Worm (Caenorhabditis elegans) whole organism, L2 larva: Measurements from ENCODE around the gene fbxb-39.
"Not testable (repeated sequence)": the region's sequence is repeated elsewhere in the genome, so short reads cannot be mapped to it uniquely, and the experiment has no call there.

Source experiments
- F13H6.1 ChIP-seq: sonication (generic microtip); optimal IDR thresholded peaks from 2 replicates; lab custom pipeline; 2016; ENCODE audit warnings: missing genetic modification characterization, missing compliant biosample characterization
- Y55F3AM.14 ChIP-seq: fragments of 200-800 bp; sonication (Bioruptor generic); optimal IDR thresholded peaks from 2 replicates; lab custom pipeline; 2018; ENCODE audit warnings: mild to moderate bottlenecking, missing genetic modification characterization, missing compliant biosample characterization
- ceh-82 ChIP-seq: fragments of 150-350 bp; optimal IDR thresholded peaks from 2 replicates; lab custom pipeline; 2014; ENCODE audit warnings: missing biosample characterization, missing genetic modification characterization
- dmd-4 ChIP-seq: sonication (generic microtip); optimal IDR thresholded peaks from 2 replicates; lab custom pipeline; 2017; ENCODE audit warnings: missing biosample characterization, missing genetic modification characterization
- egl-27 ChIP-seq: sonication (generic microtip); optimal IDR thresholded peaks from 3 replicates; lab custom pipeline; 2017; ENCODE audit warnings: missing biosample characterization, missing genetic modification reagents, missing genetic modification characterization
- lsy-2 ChIP-seq, 2 experiments: fragments of 150-350 bp in 1 of 2; sonication (generic microtip) in 1 of 2; optimal IDR thresholded peaks; 2 replicates each; lab custom pipeline; 2014 to 2017; ENCODE audit warnings: missing biosample characterization in 2 of 2, missing genetic modification characterization in 2 of 2
- mbf-1 ChIP-seq: sonication (generic microtip); optimal IDR thresholded peaks from 2 replicates; lab custom pipeline; 2017; ENCODE audit warnings: missing biosample characterization, missing genetic modification characterization
- nhr-129 ChIP-seq: fragments of 150-350 bp; optimal IDR thresholded peaks from 2 replicates; lab custom pipeline; 2014; ENCODE audit warnings: missing biosample characterization, missing genetic modification characterization
- sem-4 ChIP-seq: fragments of 150-350 bp; optimal IDR thresholded peaks from 2 replicates; lab custom pipeline; 2014; ENCODE audit warnings: missing biosample characterization, missing genetic modification reagents, missing genetic modification characterization
- unc-62 ChIP-seq: fragments of 150-350 bp; optimal IDR thresholded peaks from 2 replicates; lab custom pipeline; 2014; ENCODE audit warnings: missing biosample characterization, missing genetic modification reagents, missing genetic modification characterization

The fbxb-39 gene

ce11 chrII:996112-996511 is 44.3 kb downstream of the fbxb-39 start, which contains the start of gene F45D11.11:
TSS of gene F45D11.11 (minus strand) at chrII:996212.
- not testable (repeated sequence) for TF ChIP-seq ceh-82, sem-4, F13H6.1 (tag; lab: Kevin White, UChicago)
- TF ChIP-seq, all 48 proteins: peak for 0; not testable (repeated sequence) for 48

ce11 chrII:994231-994630 is 46.1 kb downstream of the fbxb-39 start, which contains the start of gene F45D11.7:
TSS of gene F45D11.7 (plus strand) at chrII:994531.
- not testable (repeated sequence) for TF ChIP-seq unc-62 (GFP tag; lab: Kevin White, UChicago); F13H6.1 (tag; lab: Kevin White, UChicago); lsy-2 (tag; optimal IDR thresholded peaks at IDR 0.05; lab: Kevin White, UChicago)

DNA sequence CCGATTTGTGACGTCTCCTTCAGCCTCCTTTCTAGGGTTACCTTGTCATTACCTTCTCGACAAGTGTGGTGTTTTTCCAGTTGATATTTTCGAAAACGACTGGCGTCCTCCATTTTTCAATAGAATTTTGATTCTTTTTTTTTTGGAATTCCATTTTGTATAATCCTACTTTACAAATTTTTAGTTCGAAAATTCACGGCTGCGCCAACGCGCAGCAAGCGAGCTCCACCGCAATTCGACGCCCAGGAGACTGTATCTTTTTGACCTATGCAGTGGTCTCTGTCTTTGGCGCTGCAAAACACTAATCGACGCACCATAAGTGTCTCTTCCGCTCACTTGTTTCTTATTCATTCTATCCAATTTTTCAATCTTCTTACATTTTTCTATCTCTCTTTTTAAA is 49.1 kb downstream of the fbxb-39 start, which contains the start of gene fbxc-42:
TSS of gene fbxc-42 (plus strand) at position 301 of the 400 bp plus-strand sequence.
- TF ChIP-seq Y55F3AM.14 (GFP tag; lab: Kevin White, UChicago): no peak
- TF ChIP-seq nhr-129 (tag; lab: Kevin White, UChicago): no peak
- TF ChIP-seq mbf-1 (tag; lab: Kevin White, UChicago): no peak
- no peak for TF ChIP-seq sem-4 (tag; lab: Kevin White, UChicago)
- TF ChIP-seq dmd-4 (tag; lab: Kevin White, UChicago): no peak
- TF ChIP-seq egl-27 (tag; lab: Kevin White, UChicago): no peak
